Worm (Caenorhabditis elegans) whole organism, early embryonic: ENCODE data around the gene hsb-1.

Experiments
- B0310.2 ChIP-seq: sonication (generic microtip); optimal IDR thresholded peaks from 2 replicates; lab custom pipeline; 2016; ENCODE audit warnings: mild to moderate bottlenecking, missing genetic modification characterization, missing compliant biosample characterization
- F13C5.2 ChIP-seq: sonication (generic microtip); optimal IDR thresholded peaks from 2 replicates; lab custom pipeline; 2017; ENCODE audit warnings: mild to moderate bottlenecking, missing genetic modification characterization, inconsistent platforms, missing compliant biosample characterization
- aly-1 ChIP-seq: sonication (generic microtip); optimal IDR thresholded peaks from 2 replicates; lab custom pipeline; 2016; ENCODE audit warnings: missing genetic modification characterization, missing compliant biosample characterization
- ama-1 ChIP-seq: fragments of 150-350 bp; optimal IDR thresholded peaks from 2 replicates; lab custom pipeline; 2014
- ceh-13 ChIP-seq: fragments of 200-800 bp; sonication (Bioruptor generic); optimal IDR thresholded peaks from 2 replicates; lab custom pipeline; 2018; ENCODE audit warnings: mild to moderate bottlenecking, missing genetic modification characterization, missing compliant biosample characterization
- ceh-36 ChIP-seq: sonication (generic microtip); optimal IDR thresholded peaks from 2 replicates; lab custom pipeline; 2016; ENCODE audit warnings: missing genetic modification characterization, inconsistent platforms, missing compliant biosample characterization
- ets-7 ChIP-seq: sonication (generic microtip); optimal IDR thresholded peaks from 2 replicates; lab custom pipeline; 2016; ENCODE audit warnings: missing genotype, missing genetic modification characterization, missing compliant biosample characterization
- flt-1 ChIP-seq: fragments of 200-800 bp; sonication (Bioruptor generic); IDR thresholded peaks from 2 replicates; pipeline ENCODE4 v1.3.6; 2022; ENCODE audit warnings: missing genetic modification characterization, missing compliant biosample characterization
- hmbx-1 ChIP-seq: sonication (generic microtip); optimal IDR thresholded peaks from 2 replicates; lab custom pipeline; 2016; ENCODE audit warnings: mild to moderate bottlenecking, missing genetic modification characterization, missing compliant biosample characterization
- hmg-4 ChIP-seq: fragments of 200-800 bp; sonication (Bioruptor generic); optimal IDR thresholded peaks from 2 replicates; lab custom pipeline; 2018; ENCODE audit warnings: mild to moderate bottlenecking, missing genetic modification characterization, missing compliant biosample characterization
- hnd-1 ChIP-seq: sonication (generic microtip); optimal IDR thresholded peaks from 2 replicates; lab custom pipeline; 2016; ENCODE audit warnings: missing genetic modification characterization, missing compliant biosample characterization
- pes-1 ChIP-seq: fragments of 200-800 bp; sonication (Bioruptor generic); IDR thresholded peaks from 2 replicates; pipeline ENCODE4 v1.3.6; 2022; ENCODE audit warnings: missing genetic modification reagents, missing genetic modification characterization, missing compliant biosample characterization
- scrt-1 ChIP-seq: fragments of 200-800 bp; sonication (Bioruptor generic); IDR thresholded peaks from 2 replicates; pipeline ENCODE4 v1.3.6; 2022; ENCODE audit warnings: missing genetic modification characterization, missing compliant biosample characterization
- sea-1 ChIP-seq: fragments of 200-800 bp; sonication (Bioruptor generic); conservative IDR thresholded peaks from 2 replicates; pipeline ENCODE4 v1.3.6; 2022; ENCODE audit warnings: missing genetic modification characterization, missing compliant biosample characterization
- tbx-11 ChIP-seq: fragments of 200-800 bp; sonication (Bioruptor generic); IDR thresholded peaks from 2 replicates; pipeline ENCODE4 v1.3.6; 2022; ENCODE audit warnings: missing genetic modification characterization, missing compliant biosample characterization
- tbx-37 ChIP-seq: fragments of 200-800 bp; sonication (Bioruptor generic); conservative IDR thresholded peaks from 2 replicates; pipeline ENCODE4 v1.3.6; 2022; ENCODE audit warnings: missing genetic modification reagents, missing genetic modification characterization, missing compliant biosample characterization
- tra-4 ChIP-seq: sonication (generic microtip); optimal IDR thresholded peaks from 2 replicates; lab custom pipeline; 2017; ENCODE audit warnings: missing genetic modification characterization, missing compliant biosample characterization

The hsb-1 gene

ce11 chrIV:12571047-12571446 lies 4.0 kb upstream of the hsb-1 start, which contains the start of gene K08E7.4:
K08E7.4 (minus strand) TSS chrIV:12571147.
- TF ChIP-seq ets-7 (tag; lab: Kevin White, UChicago) (no peak), ceh-13 (GFP tag; lab: Kevin White, UChicago) (no peak), pes-1 (GFP tag; lab: Robert Waterston, UW) (no peak), tbx-37 (no peak), aly-1 (tag; lab: Kevin White, UChicago) (no peak), B0310.2 (tag; lab: Kevin White, UChicago) (no peak), ama-1 (lab: Kevin White, UChicago) (no peak), sea-1 (GFP tag; lab: Robert Waterston, UW) (no peak), tra-4 (tag; lab: Kevin White, UChicago) (no peak), F13C5.2 (tag; lab: Kevin White, UChicago) (no peak), hnd-1 (tag; lab: Kevin White, UChicago) (no peak), hmbx-1 (tag; lab: Kevin White, UChicago) (no peak), scrt-1 (GFP tag; lab: Robert Waterston, UW) (no peak), flt-1 (GFP tag; lab: Robert Waterston, UW) (no peak), hmg-4 (GFP tag; lab: Kevin White, UChicago) (no peak), ceh-36 (tag; lab: Kevin White, UChicago) (no peak), tbx-11 (no peak)

DNA sequence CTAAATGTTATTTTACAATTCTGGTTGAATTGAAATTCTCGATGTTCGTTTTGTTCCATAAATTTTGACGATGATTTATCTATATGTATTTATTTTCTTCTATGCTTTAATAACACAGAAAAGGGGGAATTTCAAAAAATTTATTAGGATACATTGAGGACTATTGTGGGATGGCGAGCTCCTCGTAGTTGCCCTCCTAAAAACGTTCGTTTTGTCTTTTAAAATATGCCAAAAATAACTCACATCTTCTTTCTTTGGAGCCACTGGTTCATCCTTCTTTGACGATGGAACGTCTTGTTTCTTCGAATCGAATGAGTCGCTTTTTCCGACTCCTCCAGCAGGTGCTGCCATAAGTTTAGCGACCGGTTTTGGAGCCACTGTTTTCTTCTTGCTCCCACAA lies 3.5 kb upstream of the hsb-1 start:
- TF ChIP-seq ceh-13 (GFP tag; lab: Kevin White, UChicago) (no peak), tra-4 (tag; lab: Kevin White, UChicago) (no peak), hnd-1 (tag; lab: Kevin White, UChicago) (no peak), pes-1 (GFP tag; lab: Robert Waterston, UW) (no peak), ets-7 (tag; lab: Kevin White, UChicago) (no peak), B0310.2 (tag; lab: Kevin White, UChicago) (no peak), scrt-1 (GFP tag; lab: Robert Waterston, UW) (no peak), F13C5.2 (tag; lab: Kevin White, UChicago) (no peak), ceh-36 (tag; lab: Kevin White, UChicago) (no peak), tbx-37 (no peak), hmbx-1 (tag; lab: Kevin White, UChicago) (no peak), ama-1 (lab: Kevin White, UChicago) (no peak), tbx-11 (no peak), flt-1 (GFP tag; lab: Robert Waterston, UW) (no peak), hmg-4 (GFP tag; lab: Kevin White, UChicago) (no peak), aly-1 (tag; lab: Kevin White, UChicago) (no peak), sea-1 (GFP tag; lab: Robert Waterston, UW) (no peak)

DNA sequence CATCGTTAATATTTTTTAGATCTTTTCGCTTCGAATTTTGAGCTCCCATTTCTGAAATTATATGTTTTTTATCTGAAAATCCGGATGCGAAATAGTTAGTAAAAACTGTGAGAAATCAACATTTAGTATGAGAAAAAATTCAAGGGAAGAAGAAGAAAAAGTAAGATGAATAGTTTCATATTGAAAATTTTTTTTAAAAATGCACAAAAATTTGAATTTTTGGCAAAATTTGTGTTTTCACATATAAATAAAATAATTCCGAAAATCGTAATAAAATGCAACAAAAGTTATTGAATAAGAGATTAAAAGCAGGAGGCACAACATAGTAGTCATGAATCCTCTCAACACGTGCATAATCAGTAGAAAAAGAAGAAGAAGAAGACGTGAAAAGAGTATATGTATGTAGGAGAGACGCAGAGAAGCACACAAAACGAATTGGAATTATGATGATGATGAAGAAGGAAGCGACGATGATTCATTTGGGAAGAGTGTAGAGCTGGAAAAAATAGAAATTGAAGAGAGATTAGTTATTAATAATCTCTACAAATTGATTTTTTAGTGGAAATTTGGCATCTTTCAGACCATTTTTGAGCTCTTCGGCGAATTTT lies 989 bp downstream of the hsb-1 start, which contains the start of gene eak-7:
eak-7 (minus strand) TSS at position 51 of the 608 bp plus-strand sequence.
- no peak for TF ChIP-seq tbx-37
- no peak for TF ChIP-seq ets-7 (tag; lab: Kevin White, UChicago)

DNA sequence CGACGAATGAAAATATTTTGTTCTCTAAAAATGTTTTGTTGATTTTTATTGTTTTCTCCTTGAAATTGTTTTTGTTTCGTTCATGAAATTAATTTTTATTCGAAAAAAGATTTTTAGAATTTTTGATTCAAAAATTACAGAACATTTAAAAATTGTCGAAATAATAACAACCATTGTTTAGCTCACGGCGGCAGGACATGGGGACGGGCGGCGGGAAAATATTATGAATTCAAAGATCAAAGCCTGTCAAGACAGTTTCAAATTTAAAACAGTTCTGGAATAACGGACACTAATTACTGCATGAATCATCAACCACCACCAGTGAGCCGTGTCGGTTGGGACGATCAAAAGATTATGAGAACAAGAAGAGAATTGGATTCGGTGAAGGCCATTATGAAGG lies 6.5 kb downstream of the hsb-1 start, which contains the start of gene snb-7:
snb-7 (plus strand) TSS at position 301 of the 400 bp plus-strand sequence.
- TF ChIP-seq ama-1 (lab: Kevin White, UChicago) (no peak), scrt-1 (GFP tag; lab: Robert Waterston, UW) (no peak), ceh-13 (GFP tag; lab: Kevin White, UChicago) (no peak), ceh-36 (tag; lab: Kevin White, UChicago) (no peak), B0310.2 (tag; lab: Kevin White, UChicago) (no peak), flt-1 (GFP tag; lab: Robert Waterston, UW) (no peak), pes-1 (GFP tag; lab: Robert Waterston, UW) (no peak), tra-4 (tag; lab: Kevin White, UChicago) (no peak), F13C5.2 (tag; lab: Kevin White, UChicago) (no peak), tbx-11 (no peak), tbx-37 (no peak), hmbx-1 (tag; lab: Kevin White, UChicago) (no peak)

ce11 chrIV:12558925-12559450 lies 8.0 kb downstream of the hsb-1 start, which contains the start of the genes ZK795.2 and ZK795.3:
ZK795.2 (minus strand) TSS chrIV:12558975.
ZK795.3 (plus strand) TSS chrIV:12559365.
- no peak for TF ChIP-seq ama-1 (lab: Kevin White, UChicago)
- no peak for TF ChIP-seq ceh-36 (tag; lab: Kevin White, UChicago)
- TF ChIP-seq aly-1 (tag; lab: Kevin White, UChicago), result no peak
- TF ChIP-seq hmbx-1 (tag; lab: Kevin White, UChicago), result no peak
- TF ChIP-seq ceh-13 (GFP tag; lab: Kevin White, UChicago), result no peak
- no peak for TF ChIP-seq B0310.2 (tag; lab: Kevin White, UChicago)
- no peak for TF ChIP-seq F13C5.2 (tag; lab: Kevin White, UChicago)
- no peak for TF ChIP-seq scrt-1 (GFP tag; lab: Robert Waterston, UW)
- TF ChIP-seq tra-4 (tag; lab: Kevin White, UChicago), result no peak
- no peak for TF ChIP-seq tbx-11
- TF ChIP-seq sea-1 (GFP tag; lab: Robert Waterston, UW), result no peak

ce11 chrIV:12551944-12552343 lies 15.1 kb downstream of the hsb-1 start:
- no peak for TF ChIP-seq hmbx-1 (tag; lab: Kevin White, UChicago)
- no peak for TF ChIP-seq scrt-1 (GFP tag; lab: Robert Waterston, UW)
- TF ChIP-seq ama-1 (lab: Kevin White, UChicago), result no peak
- no peak for TF ChIP-seq ceh-13 (GFP tag; lab: Kevin White, UChicago)
- no peak for TF ChIP-seq hnd-1 (tag; lab: Kevin White, UChicago)

DNA sequence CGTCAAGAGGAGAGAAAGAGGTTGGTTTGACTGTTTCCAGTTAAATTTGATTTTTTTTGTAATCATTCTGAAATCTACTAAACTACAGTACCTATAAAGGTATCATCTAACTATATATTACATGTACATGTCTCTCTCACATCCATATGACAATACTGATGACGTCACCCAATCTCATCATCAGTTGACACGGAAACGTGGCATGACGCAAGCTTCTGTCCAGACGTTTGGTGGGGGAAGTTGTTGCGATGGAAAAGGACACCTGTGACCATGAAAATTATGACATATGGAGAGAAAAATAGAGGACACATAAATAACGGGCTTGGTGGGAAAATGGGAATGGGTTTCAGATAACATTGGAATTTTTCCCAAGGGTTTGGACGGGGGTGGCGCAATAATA lies 18.0 kb downstream of the hsb-1 start:
- TF ChIP-seq hnd-1 (tag; lab: Kevin White, UChicago) (no peak), ceh-36 (tag; lab: Kevin White, UChicago) (no peak), ama-1 (lab: Kevin White, UChicago) (no peak), scrt-1 (GFP tag; lab: Robert Waterston, UW) (no peak), tbx-11 (no peak), hmg-4 (GFP tag; lab: Kevin White, UChicago) (no peak), sea-1 (GFP tag; lab: Robert Waterston, UW) (no peak), pes-1 (GFP tag; lab: Robert Waterston, UW) (no peak), flt-1 (GFP tag; lab: Robert Waterston, UW) (no peak), tra-4 (tag; lab: Kevin White, UChicago) (no peak), hmbx-1 (tag; lab: Kevin White, UChicago) (no peak)
